Fruit fly (Drosophila melanogaster) whole organism, adult: ENCODE data around the gene vilya.

Source experiments
- CG11617 ChIP-seq: fragments of 200-800 bp; sonication (Bioruptor generic); optimal IDR thresholded peaks from 2 replicates; lab custom pipeline; 2017; ENCODE audit warnings: mild to moderate bottlenecking, missing biosample characterization, missing genetic modification reagents, missing genetic modification characterization
- CG12768 ChIP-seq: fragments of 200-800 bp; sonication (Bioruptor generic); optimal IDR thresholded peaks from 2 replicates; lab custom pipeline; 2017; ENCODE audit warnings: missing biosample characterization, missing genetic modification characterization, mild to moderate bottlenecking, moderate library complexity, missing genetic modification reagents
- CG14711 ChIP-seq: fragments of 200-800 bp; sonication (Bioruptor generic); optimal IDR thresholded peaks from 2 replicates; lab custom pipeline; 2018; ENCODE audit warnings: missing biosample characterization, mild to moderate bottlenecking, missing genetic modification characterization, moderate library complexity
- CG1620 ChIP-seq: fragments of 200-800 bp; sonication (Bioruptor generic); optimal IDR thresholded peaks from 2 replicates; lab custom pipeline; 2016; ENCODE audit warnings: missing biosample characterization, missing genetic modification characterization
- CG33017 ChIP-seq: fragments of 200-800 bp; sonication (Bioruptor generic); optimal IDR thresholded peaks from 2 replicates; lab custom pipeline; 2018; ENCODE audit warnings: missing biosample characterization, mild to moderate bottlenecking, missing genetic modification characterization, moderate library complexity
- CG5204 ChIP-seq: fragments of 200-800 bp; sonication (Bioruptor generic); optimal IDR thresholded peaks from 2 replicates; lab custom pipeline; 2016; ENCODE audit warnings: missing biosample characterization, missing genetic modification characterization
- CG7045 ChIP-seq: fragments of 200-800 bp; sonication (Bioruptor generic); optimal IDR thresholded peaks from 2 replicates; lab custom pipeline; 2017; ENCODE audit warnings: missing biosample characterization, mild to moderate bottlenecking, missing genetic modification characterization
- CG7101 ChIP-seq: fragments of 200-800 bp; sonication (Bioruptor generic); optimal IDR thresholded peaks from 2 replicates; lab custom pipeline; 2018; ENCODE audit warnings: missing biosample characterization, mild to moderate bottlenecking, missing genetic modification characterization, moderate library complexity
- Clk ChIP-seq: fragments of 200-800 bp; sonication (Bioruptor generic); optimal IDR thresholded peaks from 2 replicates; lab custom pipeline; 2017; ENCODE audit warnings: missing biosample characterization, missing genetic modification characterization
- Crg-1 ChIP-seq: fragments of 200-800 bp; sonication (Bioruptor generic); optimal IDR thresholded peaks from 2 replicates; lab custom pipeline; 2016; ENCODE audit warnings: missing biosample characterization, missing genetic modification characterization
- Hr96 ChIP-seq: fragments of 200-800 bp; sonication (Bioruptor generic); optimal IDR thresholded peaks from 2 replicates; lab custom pipeline; 2016; ENCODE audit warnings: missing biosample characterization, missing genetic modification characterization
- Mnt ChIP-seq: fragments of 200-800 bp; sonication (Bioruptor generic); optimal IDR thresholded peaks from 2 replicates; lab custom pipeline; 2016; ENCODE audit warnings: missing biosample characterization, mild to moderate bottlenecking, missing genetic modification characterization
- bab1 ChIP-seq: fragments of 200-800 bp; sonication (Bioruptor generic); optimal IDR thresholded peaks from 3 replicates; lab custom pipeline; 2019; ENCODE audit warnings: missing biosample characterization, mild to moderate bottlenecking, missing genetic modification characterization, moderate library complexity
- cic ChIP-seq: fragments of 200-800 bp; sonication (Bioruptor generic); optimal IDR thresholded peaks from 2 replicates; lab custom pipeline; 2017; ENCODE audit warnings: missing biosample characterization, mild to moderate bottlenecking, missing genetic modification characterization, moderate library complexity
- cnc ChIP-seq, 2 experiments: fragments of >200 bp; optimal IDR thresholded peaks; 2 replicates each; lab custom pipeline; 2017
- kay ChIP-seq: fragments of 200-800 bp; sonication (Bioruptor generic); peaks from one replicate; lab custom pipeline; 2016; ENCODE audit warnings: missing biosample characterization, missing genetic modification characterization, borderline replicate concordance
- ovo ChIP-seq: fragments of 200-800 bp; sonication (Bioruptor generic); optimal IDR thresholded peaks from 2 replicates; lab custom pipeline; 2016; ENCODE audit warnings: missing biosample characterization, missing genetic modification characterization
- pad ChIP-seq: fragments of 200-800 bp; sonication (Bioruptor generic); optimal IDR thresholded peaks from 3 replicates; lab custom pipeline; 2017; ENCODE audit warnings: missing biosample characterization, missing genetic modification characterization, mild to moderate bottlenecking, moderate library complexity, missing genetic modification reagents
- tj ChIP-seq: fragments of 200-800 bp; sonication (Bioruptor generic); optimal IDR thresholded peaks from 3 replicates; lab custom pipeline; 2017; ENCODE audit warnings: missing biosample characterization, mild to moderate bottlenecking, missing genetic modification characterization, moderate library complexity
- toe ChIP-seq: fragments of 200-800 bp; sonication (Bioruptor generic); optimal IDR thresholded peaks from 2 replicates; lab custom pipeline; 2016; ENCODE audit warnings: missing biosample characterization, missing genetic modification characterization

The vilya gene

dm6 chrX:2749693-2750092 lies 23.2 kb downstream of the vilya start:
- TF ChIP-seq CG7045, result no peak
- no peak for TF ChIP-seq CG5204
- no peak for TF ChIP-seq CG14711 (tag; lab: Kevin White, UChicago)
- no peak for TF ChIP-seq Clk (GFP tag; lab: Kevin White, UChicago)
- TF ChIP-seq Crg-1 (GFP tag; lab: Kevin White, UChicago), result no peak
- no peak for TF ChIP-seq ovo (GFP tag; lab: Kevin White, UChicago)
- no peak for TF ChIP-seq kay (GFP tag; lab: Kevin White, UChicago)
- no peak for TF ChIP-seq Hr96 (GFP tag; lab: Kevin White, UChicago)
- TF ChIP-seq CG11617, result no peak
- TF ChIP-seq bab1 (GFP tag; lab: Kevin White, UChicago), result no peak
- TF ChIP-seq cnc (optimal IDR thresholded peaks at IDR 0.05; lab: Kevin White, UChicago), result no peak
- TF ChIP-seq pad, result no peak

DNA sequence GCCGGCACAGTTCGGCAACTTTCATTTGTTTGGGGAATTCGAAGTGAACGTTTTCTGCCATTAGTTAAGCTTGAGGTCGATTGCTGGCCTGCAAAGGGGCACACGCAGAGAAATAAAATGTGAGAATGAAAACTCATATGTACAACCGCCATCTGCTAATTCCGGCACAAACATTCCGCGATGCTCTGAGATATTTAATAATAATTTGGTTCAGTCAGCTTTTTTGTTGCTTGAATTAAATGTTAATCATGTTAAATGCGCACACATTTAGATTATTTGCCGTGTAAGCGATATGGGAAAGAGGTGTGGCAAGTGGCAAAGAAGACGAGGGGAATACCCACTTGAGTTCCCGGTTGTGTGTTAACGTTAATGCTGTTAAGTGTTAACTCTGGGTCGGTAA lies 30.9 kb downstream of the vilya start:
- no peak for TF ChIP-seq CG1620
- TF ChIP-seq Clk (GFP tag; lab: Kevin White, UChicago), result no peak
- no peak for TF ChIP-seq CG33017 (tag; lab: Kevin White, UChicago)
- TF ChIP-seq Crg-1 (GFP tag; lab: Kevin White, UChicago), result no peak
- no peak for TF ChIP-seq CG7045
- TF ChIP-seq toe, result no peak

DNA sequence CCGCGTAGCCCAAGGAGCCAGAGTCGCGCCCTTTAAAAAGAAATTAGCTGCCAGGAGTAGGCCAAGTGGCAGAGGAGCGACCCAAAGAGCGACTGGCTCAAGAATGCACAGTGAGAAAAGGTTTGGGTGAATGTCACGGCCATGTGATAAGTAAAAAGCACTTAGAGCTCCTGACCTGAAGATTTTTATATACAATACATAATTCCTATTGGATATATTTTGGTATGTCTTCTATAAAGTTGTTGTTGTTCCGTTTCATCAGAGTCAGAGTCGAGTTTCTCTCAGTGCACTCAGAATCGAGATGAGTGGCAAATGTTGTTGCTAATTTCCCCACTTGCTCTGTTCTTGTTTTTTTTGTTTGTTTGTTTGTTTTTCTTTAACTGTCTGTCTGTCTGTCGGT lies 34.7 kb downstream of the vilya start:
- TF ChIP-seq pad (no peak), CG7101 (tag; lab: Kevin White, UChicago) (no peak), kay (GFP tag; lab: Kevin White, UChicago) (no peak), CG7045 (no peak), cnc (optimal IDR thresholded peaks at IDR 0.05; lab: Kevin White, UChicago) (no peak), tj (GFP tag; lab: Kevin White, UChicago) (no peak), CG14711 (tag; lab: Kevin White, UChicago) (no peak), Clk (GFP tag; lab: Kevin White, UChicago) (no peak), cic (no peak), Hr96 (GFP tag; lab: Kevin White, UChicago) (no peak), Mnt (GFP tag; lab: Kevin White, UChicago) (no peak), Crg-1 (GFP tag; lab: Kevin White, UChicago) (no peak), ovo (GFP tag; lab: Kevin White, UChicago) (no peak), toe (no peak), CG5204 (no peak)

- TF ChIP-seq ovo (GFP tag; lab: Kevin White, UChicago) (no peak), CG14711 (tag; lab: Kevin White, UChicago) (no peak), Crg-1 (GFP tag; lab: Kevin White, UChicago) (no peak), toe (no peak), kay (GFP tag; lab: Kevin White, UChicago) (no peak), Hr96 (GFP tag; lab: Kevin White, UChicago) (no peak), CG11617 (no peak), CG5204 (no peak), Mnt (GFP tag; lab: Kevin White, UChicago) (no peak), CG7045 (no peak), tj (GFP tag; lab: Kevin White, UChicago) (no peak), CG12768 (GFP tag; lab: Kevin White, UChicago) (no peak), CG33017 (tag; lab: Kevin White, UChicago) (no peak), cic (no peak), CG1620 (no peak)
These were observed 39.0 kb downstream of the vilya start for dm6 chrX:2765440-2765839.
